Worm (Caenorhabditis elegans): ENCODE data around the gene his-41.

his-41 gene

ce11 chrV:9571056-9571455 is 25.7 kb downstream of the his-41 start:
- TF ChIP-seq unc-62 (GFP tag; optimal IDR thresholded peaks at IDR 0.05), result no peak

ce11 chrV:9571673-9572072 is 26.3 kb downstream of the his-41 start:
- TF ChIP-seq unc-62 (GFP tag; optimal IDR thresholded peaks at IDR 0.05), result no peak

- no peak for TF ChIP-seq unc-62 (GFP tag; optimal IDR thresholded peaks at IDR 0.05)
These were observed 31.7 kb downstream of the his-41 start, which contains the start of gene F25B3.2 for ce11 chrV:9576991-9577390. Gene F25B3.2, plus strand, starts transcription at chrV:9577291.

ce11 chrV:9582594-9583322 is 37.4 kb downstream of the his-41 start, which contains the start of gene rtfo-1:
Gene rtfo-1, minus strand, starts transcription at chrV:9582644.
- no peak for TF ChIP-seq unc-62 (GFP tag; optimal IDR thresholded peaks at IDR 0.05)

- no peak for TF ChIP-seq unc-62 (GFP tag; optimal IDR thresholded peaks at IDR 0.05)
These were observed 37.9 kb downstream of the his-41 start, which contains the start of gene K09G1.1 for ce11 chrV:9583323-9583644. Gene K09G1.1, plus strand, starts transcription at chrV:9583545.

- TF ChIP-seq unc-62 (GFP tag; optimal IDR thresholded peaks at IDR 0.05), result no peak
These were observed 38.9 kb downstream of the his-41 start for ce11 chrV:9584263-9584662.

ce11 chrV:9587619-9588018 is 42.3 kb downstream of the his-41 start:
- TF ChIP-seq unc-62 (GFP tag; optimal IDR thresholded peaks at IDR 0.05), result no peak

- no peak for TF ChIP-seq unc-62 (GFP tag; optimal IDR thresholded peaks at IDR 0.05)
These were observed 43.2 kb downstream of the his-41 start for ce11 chrV:9588574-9588973.

ce11 chrV:9590317-9590716 is 45.0 kb downstream of the his-41 start, which contains the start of gene K09G1.2:
Gene K09G1.2, plus strand, starts transcription at chrV:9590617.
- no peak for TF ChIP-seq unc-62 (GFP tag; optimal IDR thresholded peaks at IDR 0.05)
